Fruit fly (Drosophila melanogaster) whole organism, embryonic: Measurements from ENCODE around the gene miple2.

Experiments used
- ATbp ChIP-seq: fragments of 200-800 bp; sonication (Bioruptor generic); optimal IDR thresholded peaks from 2 replicates; lab custom pipeline; 2017; ENCODE audit warnings: missing biosample characterization, mild to moderate bottlenecking, missing genetic modification characterization, missing genetic modification reagents
- Atf6 ChIP-seq: fragments of 200-800 bp; sonication (Bioruptor generic); IDR thresholded peaks from 2 replicates; pipeline ENCODE4 v1.3.6; 2022; ENCODE audit warnings: missing biosample characterization, missing genetic modification characterization
- C15 ChIP-seq: fragments of 200-800 bp; sonication (Bioruptor generic); IDR thresholded peaks from 3 replicates; pipeline ENCODE4 v1.3.6; 2022; ENCODE audit warnings: missing biosample characterization, missing genetic modification characterization
- CG10267 ChIP-seq: fragments of 200-800 bp; sonication (Bioruptor generic); optimal IDR thresholded peaks from 2 replicates; lab custom pipeline; 2018; ENCODE audit warnings: missing biosample characterization, mild to moderate bottlenecking, missing genetic modification characterization, moderate library complexity
- CG11085 ChIP-seq: fragments of 200-800 bp; sonication (Bioruptor generic); IDR thresholded peaks from 2 replicates; pipeline ENCODE4 v1.3.6; 2022; ENCODE audit warnings: missing biosample characterization, missing genetic modification characterization
- CG11504 ChIP-seq: fragments of 200-800 bp; sonication (Bioruptor generic); optimal IDR thresholded peaks from 3 replicates; lab custom pipeline; 2019; ENCODE audit warnings: missing biosample characterization, mild to moderate bottlenecking, missing genetic modification characterization, moderate library complexity
- CG11696 ChIP-seq: fragments of 200-800 bp; sonication (Bioruptor generic); IDR thresholded peaks from 2 replicates; pipeline ENCODE4 v1.3.6; 2022; ENCODE audit warnings: missing biosample characterization, missing genetic modification characterization
- CG12659 ChIP-seq: fragments of 200-800 bp; sonication (Bioruptor generic); optimal IDR thresholded peaks from 3 replicates; lab custom pipeline; 2017; ENCODE audit warnings: mild to moderate bottlenecking, missing biosample characterization, missing genetic modification reagents, missing genetic modification characterization
- CG13624 ChIP-seq: fragments of 200-800 bp; sonication (Bioruptor generic); optimal IDR thresholded peaks from 2 replicates; lab custom pipeline; 2016; ENCODE audit warnings: missing biosample characterization, missing genetic modification characterization
- CG14710 ChIP-seq: fragments of 200-800 bp; sonication (Bioruptor generic); optimal IDR thresholded peaks from 3 replicates; lab custom pipeline; 2019; ENCODE audit warnings: missing biosample characterization, mild to moderate bottlenecking, missing genetic modification characterization, moderate library complexity
- CG14965 ChIP-seq: fragments of 200-800 bp; sonication (Bioruptor generic); optimal IDR thresholded peaks from 2 replicates; lab custom pipeline; 2016; ENCODE audit warnings: missing biosample characterization, missing genetic modification characterization, borderline replicate concordance
- CG15601 ChIP-seq: fragments of 200-800 bp; sonication (Bioruptor generic); optimal IDR thresholded peaks from 3 replicates; lab custom pipeline; 2019; ENCODE audit warnings: missing biosample characterization, mild to moderate bottlenecking, missing genetic modification characterization, moderate library complexity
- CG1603 ChIP-seq: fragments of 200-800 bp; sonication (Bioruptor generic); optimal IDR thresholded peaks from 2 replicates; lab custom pipeline; 2019; ENCODE audit warnings: missing biosample characterization, mild to moderate bottlenecking, missing genetic modification characterization, moderate library complexity
- CG17829 ChIP-seq: fragments of 200-800 bp; optimal IDR thresholded peaks from 2 replicates; lab custom pipeline; 2019; ENCODE audit warnings: missing biosample characterization, mild to moderate bottlenecking, missing genetic modification characterization, moderate library complexity
- CG18599 ChIP-seq: fragments of 200-800 bp; sonication (Bioruptor generic); optimal IDR thresholded peaks from 3 replicates; lab custom pipeline; 2017; ENCODE audit warnings: missing biosample characterization, missing genetic modification characterization, mild to moderate bottlenecking, moderate library complexity, missing genetic modification reagents
- CG33557 ChIP-seq: fragments of 200-800 bp; sonication (Bioruptor generic); optimal IDR thresholded peaks from 2 replicates; lab custom pipeline; 2019; ENCODE audit warnings: missing biosample characterization, mild to moderate bottlenecking, missing genetic modification characterization, moderate library complexity
- CG34376 ChIP-seq: fragments of 200-800 bp; sonication (Bioruptor generic); optimal IDR thresholded peaks from 2 replicates; lab custom pipeline; 2018; ENCODE audit warnings: missing biosample characterization, mild to moderate bottlenecking, missing genetic modification characterization
- CG6683 ChIP-seq: fragments of 200-800 bp; sonication (Bioruptor generic); optimal IDR thresholded peaks from 2 replicates; lab custom pipeline; 2017; ENCODE audit warnings: missing biosample characterization, mild to moderate bottlenecking, missing genetic modification characterization, missing genetic modification reagents
- CG6689 ChIP-seq: fragments of 200-800 bp; sonication (Bioruptor generic); IDR thresholded peaks from 2 replicates; pipeline ENCODE4 v1.3.6; 2022; ENCODE audit warnings: missing biosample characterization, missing genetic modification characterization
- CG7556 ChIP-seq: fragments of 200-800 bp; sonication (Bioruptor generic); optimal IDR thresholded peaks from 2 replicates; lab custom pipeline; 2017; ENCODE audit warnings: missing biosample characterization, mild to moderate bottlenecking, missing genetic modification characterization
- CG7928 ChIP-seq: fragments of 200-800 bp; sonication (Bioruptor generic); optimal IDR thresholded peaks from 2 replicates; lab custom pipeline; 2017; ENCODE audit warnings: missing biosample characterization, mild to moderate bottlenecking, missing genetic modification characterization
- CG8290 ChIP-seq, 3 experiments: fragments of 200-800 bp; sonication (Bioruptor generic); optimal IDR thresholded peaks; 2 replicates each; lab custom pipeline; 2016 to 2019; ENCODE audit warnings: missing biosample characterization in 3 of 3, missing genetic modification characterization in 3 of 3, mild to moderate bottlenecking in 2 of 3, moderate library complexity in 1 of 3
- CG9932 ChIP-seq: fragments of 200-800 bp; sonication (Bioruptor generic); IDR thresholded peaks from 2 replicates; pipeline ENCODE4 v1.3.6; 2022; ENCODE audit warnings: missing biosample characterization, missing genetic modification characterization
- CHES-1-like ChIP-seq: fragments of 200-800 bp; sonication (Bioruptor generic); optimal IDR thresholded peaks from 2 replicates; lab custom pipeline; 2016; ENCODE audit warnings: missing biosample characterization, missing genetic modification characterization
- D19A ChIP-seq: fragments of 200-800 bp; optimal IDR thresholded peaks from 3 replicates; lab custom pipeline; 2019; ENCODE audit warnings: missing biosample characterization, mild to moderate bottlenecking, missing genetic modification characterization, moderate library complexity
- Deaf1 ChIP-seq: fragments of 200-800 bp; optimal IDR thresholded peaks from 3 replicates; lab custom pipeline; 2019; ENCODE audit warnings: missing biosample characterization, mild to moderate bottlenecking, missing genetic modification characterization, moderate library complexity
- Dip3 ChIP-seq: fragments of 200-800 bp; sonication (Bioruptor generic); optimal IDR thresholded peaks from 3 replicates; lab custom pipeline; 2016; ENCODE audit warnings: missing biosample characterization, missing genetic modification characterization
- Dref ChIP-seq: fragments of 200-800 bp; sonication (Bioruptor generic); IDR thresholded peaks from 2 replicates; pipeline ENCODE4 v1.3.6; 2022; ENCODE audit warnings: missing biosample characterization, missing genetic modification characterization
- Eip74EF ChIP-seq, 2 experiments: fragments of 200-800 bp in 1 of 2; fragments of >200 bp in 1 of 2; sonication (Bioruptor generic) in 1 of 2; optimal IDR thresholded peaks; 2 replicates each; lab custom pipeline; 2017 to 2019; ENCODE audit warnings: missing biosample characterization in 2 of 2, missing genetic modification characterization in 2 of 2, mild to moderate bottlenecking in 1 of 2, moderate library complexity in 1 of 2
- H15 ChIP-seq: fragments of 200-800 bp; sonication (Bioruptor generic); IDR thresholded peaks from 3 replicates; pipeline ENCODE4 v1.3.6; 2022; ENCODE audit warnings: missing biosample characterization, missing genetic modification characterization
- Hr51 ChIP-seq, 2 experiments: fragments of 200-800 bp; sonication (Bioruptor generic); optimal IDR thresholded peaks; 2 replicates in 1 of 2; 3 replicates in 1 of 2; lab custom pipeline; 2016 to 2018; ENCODE audit warnings: missing biosample characterization in 2 of 2, missing genetic modification characterization in 2 of 2, mild to moderate bottlenecking in 1 of 2, moderate library complexity in 1 of 2
- Jarid2 ChIP-seq: fragments of 200-800 bp; sonication (Bioruptor generic); optimal IDR thresholded peaks from 3 replicates; lab custom pipeline; 2017; ENCODE audit warnings: mild to moderate bottlenecking, missing biosample characterization, missing genetic modification reagents, missing genetic modification characterization
- Nf-YC ChIP-seq: fragments of 200-800 bp; optimal IDR thresholded peaks from 3 replicates; lab custom pipeline; 2019; ENCODE audit warnings: missing biosample characterization, mild to moderate bottlenecking, missing genetic modification characterization, moderate library complexity
- Side ChIP-seq: fragments of 200-800 bp; sonication (Bioruptor generic); optimal IDR thresholded peaks from 2 replicates; lab custom pipeline; 2016; ENCODE audit warnings: missing biosample characterization, missing genetic modification characterization
- Six4 ChIP-seq: fragments of 200-800 bp; sonication (Bioruptor generic); optimal IDR thresholded peaks from 2 replicates; lab custom pipeline; 2016; ENCODE audit warnings: missing biosample characterization, missing genetic modification characterization
- Sry-δ ChIP-seq: fragments of 200-800 bp; sonication (Bioruptor generic); optimal IDR thresholded peaks from 2 replicates; lab custom pipeline; 2016; ENCODE audit warnings: missing biosample characterization, missing genetic modification characterization
- Stat92E ChIP-seq, 3 experiments: fragments of >200 bp in 2 of 3; fragments of 200-800 bp in 1 of 3; sonication (Bioruptor generic) in 1 of 3; optimal IDR thresholded peaks; 2 replicates each; lab custom pipeline; 2017 to 2019; ENCODE audit warnings: missing biosample characterization in 3 of 3, missing genetic modification characterization in 3 of 3, mild to moderate bottlenecking in 1 of 3, moderate library complexity in 1 of 3
- Xrp1 ChIP-seq: fragments of 200-800 bp; sonication (Bioruptor generic); IDR thresholded peaks from 2 replicates; pipeline ENCODE4 v1.3.6; 2022; ENCODE audit warnings: missing biosample characterization, missing genetic modification characterization
- btn ChIP-seq: fragments of 200-800 bp; sonication (Bioruptor generic); optimal IDR thresholded peaks from 2 replicates; lab custom pipeline; 2016; ENCODE audit warnings: missing biosample characterization, missing genetic modification characterization
- gcm ChIP-seq: fragments of 200-800 bp; sonication (Bioruptor generic); optimal IDR thresholded peaks from 2 replicates; lab custom pipeline; 2019; ENCODE audit warnings: missing biosample characterization, mild to moderate bottlenecking, missing genetic modification characterization, moderate library complexity
- gsb-n ChIP-seq: fragments of 200-800 bp; sonication (Bioruptor generic); optimal IDR thresholded peaks from 3 replicates; lab custom pipeline; 2018; ENCODE audit warnings: missing biosample characterization, mild to moderate bottlenecking, missing genetic modification characterization
- ken ChIP-seq: fragments of 200-800 bp; sonication (Bioruptor generic); IDR thresholded peaks from 3 replicates; pipeline ENCODE4 v1.3.6; 2022; ENCODE audit warnings: missing biosample characterization, missing genetic modification characterization
- lmd ChIP-seq: fragments of 200-800 bp; sonication (Bioruptor generic); IDR thresholded peaks from 2 replicates; pipeline ENCODE4 v1.3.6; 2022; ENCODE audit warnings: missing biosample characterization, missing genetic modification characterization
- phol ChIP-seq: fragments of 200-800 bp; sonication (Bioruptor generic); optimal IDR thresholded peaks from 3 replicates; lab custom pipeline; 2018; ENCODE audit warnings: missing biosample characterization, mild to moderate bottlenecking, missing genetic modification characterization, moderate library complexity
- stwl ChIP-seq: fragments of 200-800 bp; sonication (Bioruptor generic); optimal IDR thresholded peaks from 3 replicates; lab custom pipeline; 2018; ENCODE audit warnings: missing biosample characterization, mild to moderate bottlenecking, missing genetic modification characterization, moderate library complexity
- sug ChIP-seq: fragments of 200-800 bp; optimal IDR thresholded peaks from 2 replicates; lab custom pipeline; 2019; ENCODE audit warnings: missing biosample characterization, mild to moderate bottlenecking, missing genetic modification characterization, moderate library complexity
- tna ChIP-seq: fragments of 200-800 bp; sonication (Bioruptor generic); IDR thresholded peaks from 2 replicates; pipeline ENCODE4 v1.3.6; 2022; ENCODE audit warnings: missing biosample characterization, missing genetic modification characterization; ENCODE audit not compliant: partially characterized antibody

miple2 gene

DNA sequence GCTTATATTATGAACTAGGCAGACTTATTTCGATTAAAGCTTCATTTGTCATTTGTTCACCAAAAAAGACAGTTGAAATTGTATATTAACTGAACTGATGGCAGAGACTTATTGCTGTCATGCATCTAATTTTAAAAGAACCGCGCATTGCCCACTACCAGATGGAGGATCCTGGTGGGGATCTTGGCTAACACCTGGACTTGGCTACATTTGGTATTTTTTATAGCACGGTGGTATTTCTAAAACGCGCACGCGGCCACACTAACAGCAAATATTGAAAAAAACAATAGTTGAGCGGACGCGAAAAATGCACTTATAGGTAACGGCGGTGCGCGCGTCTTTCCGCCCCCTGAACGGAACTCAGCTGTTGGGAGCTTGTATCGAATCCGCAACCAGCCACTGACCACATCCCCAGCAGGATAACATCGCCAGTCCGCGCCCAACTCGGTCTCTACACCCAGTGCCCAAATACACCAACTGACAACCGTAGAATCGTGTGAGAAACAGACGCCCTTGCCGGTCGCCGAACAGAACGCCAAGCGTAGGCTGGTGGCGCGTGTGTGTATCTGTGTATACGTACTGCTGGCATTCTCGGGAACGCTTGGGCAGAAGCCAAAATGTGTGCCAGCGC lies 21.3 kb downstream of the miple2 start (continued):
- TF ChIP-seq CG11504 (tag; lab: Kevin White, UChicago) (peak; percentile 56), Six4 (GFP tag; lab: Kevin White, UChicago) (no peak), Eip74EF (GFP tag; optimal IDR thresholded peaks at IDR 0.05; lab: Kevin White, UChicago) (no peak), CHES-1-like (GFP tag; lab: Kevin White, UChicago) (peak; percentile 77), Sry-δ (peak; percentile 42), CG34376 (GFP tag; lab: Kevin White, UChicago) (peak; percentile 10), CG33557 (GFP tag; lab: Kevin White, UChicago) (peak; percentile 39), CG15601 (tag; lab: Kevin White, UChicago) (peak; percentile 29), CG10267 (tag; lab: Kevin White, UChicago) (peak; percentile 57), Hr51 (GFP tag; optimal IDR thresholded peaks at IDR 0.05; lab: Kevin White, UChicago) (peak in 1 of 2 experiments; percentile 17), ken (peak; percentile 9; the same call in 1 of the 3 replicates), CG12659 (GFP tag; lab: Kevin White, UChicago) (peak; percentile 84), Side (GFP tag; lab: Kevin White, UChicago) (peak; percentile 3), CG7556 (GFP tag; lab: Kevin White, UChicago) (peak; percentile 12), CG11696 (GFP tag; lab: Robert Waterston, UW) (no peak), Nf-YC (tag; lab: Kevin White, UChicago) (peak; percentile 11), tna (GFP tag; lab: Robert Waterston, UW) (no peak), Atf6 (GFP tag; lab: Robert Waterston, UW) (no peak), stwl (tag; lab: Kevin White, UChicago) (peak; percentile 13), lmd (GFP tag; lab: Robert Waterston, UW) (no peak), CG7928 (GFP tag; lab: Kevin White, UChicago) (peak; percentile 16), H15 (0 out of 3 replicates have a peak, but pooled peaks have one; percentile 6), gsb-n (tag; lab: Kevin White, UChicago) (no peak), CG1603 (tag; lab: Kevin White, UChicago) (peak; percentile 75), Xrp1 (GFP tag; lab: Robert Waterston, UW) (no peak), btn (GFP tag; lab: Kevin White, UChicago) (no peak), CG6683 (peak; percentile 18), Dref (GFP tag; lab: Robert Waterston, UW) (0 out of 2 replicates have a peak, but pooled peaks have one; percentile 29), CG13624 (GFP tag; lab: Kevin White, UChicago) (peak; percentile 28), D19A (peak; percentile 23), CG18599 (peak; percentile 16), Stat92E (GFP tag; optimal IDR thresholded peaks at IDR 0.05; lab: Kevin White, UChicago) (peak in 1 of 3 experiments; percentile 71), C15 (GFP tag; lab: Robert Waterston, UW) (no peak), CG14965 (no peak), sug (tag; lab: Kevin White, UChicago) (peak; percentile 16), CG6689 (GFP tag; lab: Robert Waterston, UW) (0 out of 2 replicates have a peak, but pooled peaks have one; percentile 27), Dip3 (GFP tag; lab: Kevin White, UChicago) (peak; percentile 28), CG8290 (GFP tag; optimal IDR thresholded peaks at IDR 0.05; lab: Kevin White, UChicago) (peak; percentile 43), CG8290 (tag; optimal IDR thresholded peaks at IDR 0.05; lab: Kevin White, UChicago) (peak in 1 of 2 experiments; percentile 50), CG17829 (tag; lab: Kevin White, UChicago) (peak; percentile 9), CG9932 (0 out of 2 replicates have a peak, but pooled peaks have one; percentile 6), gcm (GFP tag; lab: Kevin White, UChicago) (no peak), CG14710 (peak; percentile 70), Deaf1 (peak; percentile 58), CG11085 (no peak), ATbp (GFP tag; lab: Kevin White, UChicago) (peak; percentile 18), Jarid2 (GFP tag; lab: Kevin White, UChicago) (peak; percentile 66), phol (tag; lab: Kevin White, UChicago) (peak; percentile 51)
